Worm (Caenorhabditis elegans) whole organism, mixed stage, embryonic: ENCODE results near the gene nlp-61.
A peak's percentile ranks its signal among the peaks of the same experiment; 100 is the strongest.

ENCODE experiments used
- M03D4.4 ChIP-seq: sonication (generic microtip); optimal IDR thresholded peaks from 2 replicates; lab custom pipeline; 2017; ENCODE audit warnings: mild to moderate bottlenecking, missing genetic modification characterization, missing compliant biosample characterization
- bed-3 ChIP-seq: fragments of 200-800 bp; sonication (Bioruptor generic); optimal IDR thresholded peaks from 3 replicates; lab custom pipeline; 2018; ENCODE audit warnings: mild to moderate bottlenecking, missing genetic modification characterization, moderate library complexity, missing compliant biosample characterization
- blmp-1 ChIP-seq: fragments of 150-350 bp; optimal IDR thresholded peaks from 2 replicates; lab custom pipeline; 2014; ENCODE audit warnings: missing biosample characterization, missing genetic modification characterization
- ceh-39 ChIP-seq: fragments of 150-350 bp; optimal IDR thresholded peaks from 2 replicates; lab custom pipeline; 2014; ENCODE audit warnings: missing biosample characterization, missing genetic modification characterization
- ceh-43 ChIP-seq: fragments of 200-800 bp; sonication (Bioruptor generic); optimal IDR thresholded peaks from 2 replicates; lab custom pipeline; 2018; ENCODE audit warnings: mild to moderate bottlenecking, missing genetic modification characterization, moderate library complexity, missing compliant biosample characterization
- ceh-83 ChIP-seq: fragments of 200-800 bp; sonication (Bioruptor generic); optimal IDR thresholded peaks from 2 replicates; lab custom pipeline; 2018; ENCODE audit warnings: mild to moderate bottlenecking, missing genetic modification characterization, missing compliant biosample characterization
- ces-1 ChIP-seq: fragments of 150-350 bp; optimal IDR thresholded peaks from 2 replicates; lab custom pipeline; 2014; ENCODE audit warnings: missing biosample characterization, missing genetic modification reagents, missing genetic modification characterization
- cnd-1 ChIP-seq: fragments of 200-800 bp; sonication (Bioruptor generic); optimal IDR thresholded peaks from 2 replicates; lab custom pipeline; 2018; ENCODE audit warnings: mild to moderate bottlenecking, missing genetic modification characterization, missing compliant biosample characterization
- elt-1 ChIP-seq: sonication (generic microtip); optimal IDR thresholded peaks from 2 replicates; lab custom pipeline; 2017; ENCODE audit warnings: missing genetic modification characterization, mild to moderate bottlenecking, missing compliant biosample characterization, antibody characterized with exemption, moderate library complexity, borderline replicate concordance; ENCODE audit not compliant: insufficient read depth
- elt-3 ChIP-seq: fragments of 150-350 bp; optimal IDR thresholded peaks from 2 replicates; lab custom pipeline; 2014; ENCODE audit warnings: missing biosample characterization, missing genetic modification characterization
- flh-1 ChIP-seq: fragments of 200-800 bp; sonication (Bioruptor generic); optimal IDR thresholded peaks from 2 replicates; lab custom pipeline; 2018; ENCODE audit warnings: mild to moderate bottlenecking, missing genetic modification characterization, moderate library complexity, missing compliant biosample characterization
- ham-2 ChIP-seq: fragments of 200-800 bp; sonication (Bioruptor generic); optimal IDR thresholded peaks from 2 replicates; lab custom pipeline; 2018; ENCODE audit warnings: mild to moderate bottlenecking, missing genetic modification characterization, missing compliant biosample characterization
- hlh-1 ChIP-seq: fragments of 150-350 bp; optimal IDR thresholded peaks from 2 replicates; lab custom pipeline; 2014; ENCODE audit warnings: missing biosample characterization, missing genetic modification reagents, missing genetic modification characterization
- lin-13 ChIP-seq: fragments of 150-350 bp; optimal IDR thresholded peaks from 2 replicates; lab custom pipeline; 2014; ENCODE audit warnings: missing biosample characterization, missing genetic modification characterization
- lin-32 ChIP-seq: fragments of 200-800 bp; sonication (Bioruptor generic); optimal IDR thresholded peaks from 2 replicates; lab custom pipeline; 2018; ENCODE audit warnings: mild to moderate bottlenecking, missing genetic modification characterization, missing compliant biosample characterization
- lsy-2 ChIP-seq: fragments of 150-350 bp; optimal IDR thresholded peaks from 2 replicates; lab custom pipeline; 2014; ENCODE audit warnings: missing biosample characterization, missing genetic modification characterization
- mab-5 ChIP-seq: fragments of 150-350 bp; optimal IDR thresholded peaks from 2 replicates; lab custom pipeline; 2014; ENCODE audit warnings: missing biosample characterization, missing genetic modification characterization
- mep-1 ChIP-seq: fragments of 150-350 bp; optimal IDR thresholded peaks from 2 replicates; lab custom pipeline; 2017; ENCODE audit warnings: missing biosample characterization, missing genetic modification reagents, missing genetic modification characterization, inconsistent platforms
- mls-2 ChIP-seq: sonication (generic microtip); optimal IDR thresholded peaks from 2 replicates; lab custom pipeline; 2016; ENCODE audit warnings: mild to moderate bottlenecking, missing genetic modification characterization, moderate library complexity, missing compliant biosample characterization
- nhr-12 ChIP-seq: fragments of 150-350 bp; optimal IDR thresholded peaks from 2 replicates; lab custom pipeline; 2014; ENCODE audit warnings: missing biosample characterization, missing genetic modification characterization
- nhr-2 ChIP-seq: fragments of 150-350 bp; optimal IDR thresholded peaks from 2 replicates; lab custom pipeline; 2014; ENCODE audit warnings: missing biosample characterization, missing genetic modification characterization
- nhr-237 ChIP-seq: fragments of 150-350 bp; optimal IDR thresholded peaks from 2 replicates; lab custom pipeline; 2014; ENCODE audit warnings: missing biosample characterization, missing genetic modification characterization
- nhr-28 ChIP-seq: fragments of 150-350 bp; optimal IDR thresholded peaks from 2 replicates; lab custom pipeline; 2014; ENCODE audit warnings: missing biosample characterization, missing genetic modification characterization
- nhr-76 ChIP-seq: sonication (generic microtip); optimal IDR thresholded peaks from 2 replicates; lab custom pipeline; 2017; ENCODE audit warnings: missing biosample characterization, missing genetic modification characterization
- pha-4 ChIP-seq: fragments of 150-350 bp; optimal IDR thresholded peaks from 2 replicates; lab custom pipeline; 2018; ENCODE audit warnings: missing biosample characterization, missing genetic modification reagents, missing genetic modification characterization
- sem-2 ChIP-seq: fragments of 200-800 bp; sonication (Bioruptor generic); optimal IDR thresholded peaks from 2 replicates; lab custom pipeline; 2018; ENCODE audit warnings: mild to moderate bottlenecking, missing genetic modification characterization, missing compliant biosample characterization
- snpc-4 ChIP-seq: fragments of 150-350 bp; optimal IDR thresholded peaks from 2 replicates; lab custom pipeline; 2014; ENCODE audit warnings: missing biosample characterization, missing genetic modification characterization
- sptf-1 ChIP-seq: sonication (generic microtip); optimal IDR thresholded peaks from 2 replicates; lab custom pipeline; 2017; ENCODE audit warnings: mild to moderate bottlenecking, missing genetic modification characterization, moderate library complexity, missing compliant biosample characterization
- tbx-8 ChIP-seq: fragments of 200-800 bp; sonication (Bioruptor generic); optimal IDR thresholded peaks from 2 replicates; lab custom pipeline; 2018; ENCODE audit warnings: mild to moderate bottlenecking, missing genetic modification characterization, moderate library complexity, missing compliant biosample characterization
- unc-120 ChIP-seq: sonication (generic microtip); optimal IDR thresholded peaks from 2 replicates; lab custom pipeline; 2017; ENCODE audit warnings: missing genetic modification characterization, missing compliant biosample characterization; ENCODE audit not compliant: poor library complexity, severe bottlenecking
- unc-39 ChIP-seq: fragments of 150-350 bp; optimal IDR thresholded peaks from 2 replicates; lab custom pipeline; 2014; ENCODE audit warnings: missing biosample characterization, missing genetic modification characterization
- unc-62 ChIP-seq: fragments of 150-350 bp; optimal IDR thresholded peaks from 2 replicates; lab custom pipeline; 2014; ENCODE audit warnings: missing biosample characterization, missing genetic modification reagents, missing genetic modification characterization
- zip-8 ChIP-seq: fragments of 150-350 bp; optimal IDR thresholded peaks from 2 replicates; lab custom pipeline; 2014; ENCODE audit warnings: missing biosample characterization, missing genetic modification characterization
- ztf-11 ChIP-seq: fragments of 150-350 bp; optimal IDR thresholded peaks from 2 replicates; lab custom pipeline; 2014; ENCODE audit warnings: missing biosample characterization, missing genetic modification characterization

Gene nlp-61

DNA sequence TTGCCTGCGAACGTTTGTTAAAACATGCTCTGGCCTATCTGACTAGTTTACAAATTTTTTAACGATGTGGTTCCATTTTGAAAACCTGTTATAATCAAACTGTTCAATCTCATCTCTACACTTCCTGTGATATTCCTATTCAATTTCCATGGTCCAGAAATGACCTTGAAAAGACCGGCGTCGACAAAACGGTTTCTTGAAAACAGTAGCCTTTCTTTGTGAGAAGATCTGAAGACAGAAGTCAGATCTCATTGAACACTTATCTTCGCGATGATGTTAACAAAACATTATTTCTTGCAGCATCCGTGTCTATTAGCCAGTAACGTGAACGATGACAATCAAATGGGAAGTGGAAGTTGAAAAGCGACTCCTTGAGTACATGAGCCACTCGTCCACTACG lies 30.8 kb upstream of the nlp-61 start, which contains the start of gene C44E12.1:
C44E12.1 (plus strand) TSS at position 301 of the 400 bp plus-strand sequence.
- TF ChIP-seq ces-1 (GFP tag; lab: Kevin White, UChicago), result no peak
- no peak for TF ChIP-seq ceh-83
- no peak for TF ChIP-seq lin-32 (GFP tag; lab: Kevin White, UChicago)
- no peak for TF ChIP-seq ham-2 (GFP tag; lab: Kevin White, UChicago)
- no peak for TF ChIP-seq bed-3 (GFP tag; lab: Kevin White, UChicago)
- no peak for TF ChIP-seq ceh-39
- no peak for TF ChIP-seq elt-3
- TF ChIP-seq tbx-8 (GFP tag; lab: Kevin White, UChicago), result no peak
- TF ChIP-seq nhr-28 (tag; lab: Kevin White, UChicago), result no peak
- TF ChIP-seq nhr-237 (tag; lab: Kevin White, UChicago), result no peak
- TF ChIP-seq nhr-12 (tag; lab: Kevin White, UChicago), result no peak

ce11 chrX:7607982-7608381 lies 19.5 kb upstream of the nlp-61 start, which contains the start of gene twk-17:
Gene twk-17 (minus strand): TSS chrX:7608082.
- TF ChIP-seq nhr-12 (tag; lab: Kevin White, UChicago), result no peak
- TF ChIP-seq nhr-76 (tag; lab: Kevin White, UChicago), result no peak
- no peak for TF ChIP-seq unc-120
- TF ChIP-seq nhr-28 (tag; lab: Kevin White, UChicago), result no peak
- TF ChIP-seq lin-13 (tag; lab: Kevin White, UChicago), result no peak
- TF ChIP-seq nhr-2 (tag; lab: Kevin White, UChicago), result no peak
- TF ChIP-seq blmp-1, result no peak
- no peak for TF ChIP-seq M03D4.4 (tag; lab: Kevin White, UChicago)

ce11 chrX:7614466-7614865 lies 13.0 kb upstream of the nlp-61 start:
- TF ChIP-seq sptf-1 (tag; lab: Kevin White, UChicago), result no peak
- TF ChIP-seq snpc-4 (tag; lab: Kevin White, UChicago), result no peak
- TF ChIP-seq ham-2 (GFP tag; lab: Kevin White, UChicago), result no peak
- TF ChIP-seq bed-3 (GFP tag; lab: Kevin White, UChicago), result no peak
- TF ChIP-seq unc-120, result no peak
- TF ChIP-seq nhr-28 (tag; lab: Kevin White, UChicago), result no peak

DNA sequence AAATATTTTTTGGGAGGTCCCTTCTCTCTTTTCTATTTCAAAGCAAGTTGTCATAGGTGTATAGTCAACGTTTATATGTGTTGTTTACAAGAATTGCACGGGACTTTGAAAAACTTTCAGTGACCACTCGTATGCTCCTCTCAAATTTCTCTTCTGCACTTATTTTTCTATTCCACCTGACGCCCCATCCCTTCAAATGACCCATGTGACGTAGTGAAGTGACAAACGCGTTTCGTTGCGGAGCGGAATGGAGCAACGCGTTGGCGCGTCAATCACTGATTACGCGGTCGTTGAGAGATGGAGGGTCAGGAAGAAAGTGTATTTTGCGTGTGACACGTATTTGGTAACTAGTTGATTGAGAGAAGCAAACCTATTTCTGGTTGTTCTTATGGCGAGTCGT lies 8.6 kb downstream of the nlp-61 start:
- TF ChIP-seq M03D4.4 (tag; lab: Kevin White, UChicago), result no peak
- TF ChIP-seq hlh-1 (tag; lab: Kevin White, UChicago), result peak; percentile 39

DNA sequence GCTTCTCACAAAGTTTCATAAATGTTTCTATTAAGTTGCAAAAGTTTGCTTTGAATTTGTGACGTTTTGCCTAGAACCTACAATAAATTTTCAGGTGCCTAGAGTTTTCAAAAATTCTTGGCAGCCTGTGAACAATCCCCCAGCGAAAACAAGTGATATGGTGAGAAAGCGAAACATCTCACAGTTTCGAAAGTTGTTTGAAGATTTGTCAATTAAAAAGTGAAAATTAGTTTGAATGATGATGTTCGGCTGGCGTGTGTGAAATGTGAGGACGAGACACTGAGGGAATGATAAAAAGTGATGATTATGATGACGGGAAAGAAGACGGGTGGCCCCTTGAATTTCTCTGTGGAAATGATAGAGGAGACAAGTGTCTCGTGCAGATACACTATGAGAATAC lies 11.3 kb downstream of the nlp-61 start:
- TF ChIP-seq elt-1, result no peak
- no peak for TF ChIP-seq unc-62 (GFP tag; lab: Kevin White, UChicago)
- no peak for TF ChIP-seq nhr-28 (tag; lab: Kevin White, UChicago)
- TF ChIP-seq nhr-2 (tag; lab: Kevin White, UChicago), result no peak
- no peak for TF ChIP-seq cnd-1
- no peak for TF ChIP-seq pha-4 (tag; lab: Kevin White, UChicago)
- TF ChIP-seq unc-120, result no peak
- no peak for TF ChIP-seq ceh-83
- TF ChIP-seq bed-3 (GFP tag; lab: Kevin White, UChicago), result no peak
- TF ChIP-seq sptf-1 (tag; lab: Kevin White, UChicago), result no peak
- no peak for TF ChIP-seq hlh-1 (tag; lab: Kevin White, UChicago)

DNA sequence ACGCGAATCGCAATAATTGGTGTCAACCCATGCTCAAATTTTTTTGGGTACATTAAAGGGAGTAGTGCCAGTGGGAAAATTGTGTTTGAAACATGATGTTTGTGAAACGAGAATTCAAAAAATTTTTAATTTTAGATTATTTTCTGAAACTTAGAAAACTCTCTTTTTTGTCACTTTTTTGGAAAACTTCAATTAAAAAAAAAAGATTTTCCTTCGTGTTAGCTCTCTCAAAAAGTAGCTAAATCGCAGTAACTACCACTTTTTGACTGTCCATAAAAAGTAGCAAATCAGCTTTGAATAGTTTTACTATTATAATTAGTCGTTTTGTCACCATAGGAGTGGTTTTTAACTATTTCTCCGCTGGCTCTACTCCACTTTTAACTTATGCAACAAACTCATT lies 12.9 kb downstream of the nlp-61 start:
- no peak for TF ChIP-seq ceh-43 (GFP tag; lab: Kevin White, UChicago)
- TF ChIP-seq tbx-8 (GFP tag; lab: Kevin White, UChicago), result no peak
- TF ChIP-seq M03D4.4 (tag; lab: Kevin White, UChicago), result no peak
- TF ChIP-seq, all 35 proteins: peak for 0

DNA sequence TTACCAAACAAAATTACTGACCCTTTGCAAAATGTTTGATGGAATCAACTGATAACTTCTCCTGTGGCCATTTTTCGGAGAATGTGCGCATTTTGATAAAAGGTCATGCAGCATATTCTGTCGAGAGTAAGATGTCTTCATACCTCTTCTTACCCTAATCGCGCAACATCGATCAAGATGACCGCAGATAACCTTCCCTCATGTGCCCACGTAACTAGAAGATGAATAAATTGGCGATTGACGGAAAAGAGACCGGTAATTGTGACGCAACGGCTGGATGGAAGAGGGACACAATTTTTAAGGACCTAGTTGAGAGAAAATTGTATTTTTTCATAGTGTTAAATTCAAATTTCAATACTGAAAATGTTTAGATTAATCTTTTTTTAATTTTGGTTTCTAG lies 13.4 kb downstream of the nlp-61 start:
- TF ChIP-seq mab-5, result no peak
- no peak for TF ChIP-seq ztf-11
- no peak for TF ChIP-seq nhr-28 (tag; lab: Kevin White, UChicago)
- TF ChIP-seq elt-1, result peak; percentile 92
- TF ChIP-seq ceh-39, result no peak
- no peak for TF ChIP-seq sem-2
- TF ChIP-seq ham-2 (GFP tag; lab: Kevin White, UChicago), result no peak
- TF ChIP-seq lsy-2 (tag; lab: Kevin White, UChicago), result no peak
- TF ChIP-seq zip-8, result peak; percentile 57
- TF ChIP-seq ceh-43 (GFP tag; lab: Kevin White, UChicago), result no peak
- peak; percentile 72 for TF ChIP-seq unc-62 (GFP tag; lab: Kevin White, UChicago)
- TF ChIP-seq mep-1 (tag; lab: Kevin White, UChicago), result no peak
- TF ChIP-seq M03D4.4 (tag; lab: Kevin White, UChicago), result no peak
- TF ChIP-seq flh-1 (GFP tag; lab: Kevin White, UChicago), result no peak
- TF ChIP-seq ces-1 (GFP tag; lab: Kevin White, UChicago), result no peak
- TF ChIP-seq nhr-2 (tag; lab: Kevin White, UChicago), result peak; percentile 94
- no peak for TF ChIP-seq mls-2 (tag; lab: Kevin White, UChicago)
- no peak for TF ChIP-seq unc-39 (tag; lab: Kevin White, UChicago)
